Worm (Caenorhabditis elegans) whole organism, midembryonic: ENCODE measurements around the gene F35A5.2.

Source experiments
- cog-1 ChIP-seq: sonication (generic microtip); optimal IDR thresholded peaks from 2 replicates; lab custom pipeline; 2016; ENCODE audit warnings: missing genetic modification characterization, missing compliant biosample characterization
- flt-1 ChIP-seq: fragments of 200-800 bp; sonication (Bioruptor generic); IDR thresholded peaks from 2 replicates; pipeline ENCODE4 v1.3.6; 2022; ENCODE audit warnings: missing genetic modification characterization, missing compliant biosample characterization
- klf-2 ChIP-seq: fragments of 200-800 bp; sonication (Bioruptor generic); conservative IDR thresholded peaks from 2 replicates; pipeline ENCODE4 v1.3.6; 2022; ENCODE audit warnings: missing genetic modification reagents, missing genetic modification characterization, missing compliant biosample characterization
- med-1 ChIP-seq: sonication (generic microtip); optimal IDR thresholded peaks from 2 replicates; lab custom pipeline; 2017; ENCODE audit warnings: missing genetic modification characterization, mild to moderate bottlenecking, missing compliant biosample characterization, antibody characterized with exemption, missing genetic modification reagents; ENCODE audit not compliant: insufficient read depth
- ref-1 ChIP-seq: fragments of 200-800 bp; sonication (Bioruptor generic); conservative IDR thresholded peaks from 2 replicates; pipeline ENCODE4 v1.3.6; 2022; ENCODE audit warnings: missing genetic modification reagents, missing genetic modification characterization, missing compliant biosample characterization
- ztf-29 ChIP-seq: fragments of 200-800 bp; sonication (Bioruptor generic); IDR thresholded peaks from 2 replicates; pipeline ENCODE4 v1.3.6; 2022; ENCODE audit warnings: missing genetic modification reagents, missing genetic modification characterization, missing compliant biosample characterization

- TF ChIP-seq med-1 (GFP tag; lab: Kevin White, UChicago) = no peak
- no peak for TF ChIP-seq ref-1 (GFP tag; lab: Robert Waterston, UW)
- no peak for TF ChIP-seq cog-1 (tag; lab: Kevin White, UChicago)
- TF ChIP-seq flt-1 = no peak
- no peak for TF ChIP-seq ztf-29 (GFP tag; lab: Robert Waterston, UW)
- TF ChIP-seq klf-2 = no peak
Measured at ce11 chrX:3792715-3793114, 12.2 kb upstream of the F35A5.2 start, which contains the start of gene idpp-5.
